Fruit fly (Drosophila melanogaster) whole organism, embryonic: ENCODE results near the gene CG13896.

Experiments used
- ATbp ChIP-seq: fragments of 200-800 bp; sonication (Bioruptor generic); optimal IDR thresholded peaks from 2 replicates; lab custom pipeline; 2017; ENCODE audit warnings: missing biosample characterization, mild to moderate bottlenecking, missing genetic modification characterization, missing genetic modification reagents
- Ada2b ChIP-seq: fragments of 200-800 bp; sonication (Bioruptor generic); IDR thresholded peaks from 2 replicates; pipeline ENCODE4 v1.3.6; 2022; ENCODE audit warnings: missing biosample characterization, missing genetic modification characterization
- BtbVII ChIP-seq: fragments of 200-800 bp; sonication (Bioruptor generic); optimal IDR thresholded peaks from 3 replicates; lab custom pipeline; 2017; ENCODE audit warnings: missing biosample characterization, mild to moderate bottlenecking, missing genetic modification characterization
- CG1024 ChIP-seq: fragments of 200-800 bp; sonication (Bioruptor generic); IDR thresholded peaks from 2 replicates; pipeline ENCODE4 v1.3.6; 2022; ENCODE audit warnings: missing biosample characterization, missing genetic modification characterization
- CG11560 ChIP-seq: fragments of 200-800 bp; sonication (Bioruptor generic); IDR thresholded peaks from 3 replicates; pipeline ENCODE4 v1.3.6; 2022; ENCODE audit warnings: missing biosample characterization, missing genetic modification characterization
- CG13894 ChIP-seq: fragments of 200-800 bp; sonication (Bioruptor generic); optimal IDR thresholded peaks from 3 replicates; lab custom pipeline; 2018; ENCODE audit warnings: missing biosample characterization, mild to moderate bottlenecking, missing genetic modification characterization, moderate library complexity
- CG15601 ChIP-seq: fragments of 200-800 bp; sonication (Bioruptor generic); optimal IDR thresholded peaks from 3 replicates; lab custom pipeline; 2019; ENCODE audit warnings: missing biosample characterization, mild to moderate bottlenecking, missing genetic modification characterization, moderate library complexity
- CG16815 ChIP-seq: fragments of 200-800 bp; sonication (Bioruptor generic); optimal IDR thresholded peaks from 3 replicates; lab custom pipeline; 2017; ENCODE audit warnings: missing biosample characterization, mild to moderate bottlenecking, missing genetic modification characterization
- CG1792 ChIP-seq: fragments of 200-800 bp; sonication (Bioruptor generic); optimal IDR thresholded peaks from 2 replicates; lab custom pipeline; 2016; ENCODE audit warnings: missing biosample characterization, missing genetic modification characterization
- CG18262 ChIP-seq: fragments of 200-800 bp; optimal IDR thresholded peaks from 3 replicates; lab custom pipeline; 2019; ENCODE audit warnings: missing biosample characterization, mild to moderate bottlenecking, missing genetic modification characterization, moderate library complexity
- CG18476 ChIP-seq: fragments of 200-800 bp; sonication (Bioruptor generic); optimal IDR thresholded peaks from 2 replicates; lab custom pipeline; 2016; ENCODE audit warnings: missing biosample characterization, mild to moderate bottlenecking, missing genetic modification characterization
- CG2875 ChIP-seq: fragments of 200-800 bp; sonication (Bioruptor generic); optimal IDR thresholded peaks from 2 replicates; lab custom pipeline; 2017; ENCODE audit warnings: missing biosample characterization, mild to moderate bottlenecking, missing genetic modification characterization, missing genetic modification reagents
- CG31388 ChIP-seq: fragments of 200-800 bp; sonication (Bioruptor generic); optimal IDR thresholded peaks from 2 replicates; lab custom pipeline; 2016; ENCODE audit warnings: missing biosample characterization, missing genetic modification characterization
- CG3407 ChIP-seq: fragments of 200-800 bp; sonication (Bioruptor generic); optimal IDR thresholded peaks from 2 replicates; lab custom pipeline; 2018; ENCODE audit warnings: missing biosample characterization, mild to moderate bottlenecking, missing genetic modification characterization
- CG34224 ChIP-seq: fragments of 200-800 bp; sonication (Bioruptor generic); IDR thresholded peaks from 3 replicates; pipeline ENCODE4 v1.3.6; 2022; ENCODE audit warnings: missing biosample characterization, missing genetic modification characterization; ENCODE audit not compliant: partially characterized antibody
- CG4360 ChIP-seq: fragments of 200-800 bp; sonication (Bioruptor generic); IDR thresholded peaks from 2 replicates; pipeline ENCODE4 v1.3.6; 2022; ENCODE audit warnings: missing biosample characterization, missing genetic modification characterization
- CG6765 ChIP-seq: fragments of 200-800 bp; sonication (Bioruptor generic); optimal IDR thresholded peaks from 3 replicates; lab custom pipeline; 2017; ENCODE audit warnings: missing biosample characterization, mild to moderate bottlenecking, missing genetic modification characterization
- CG8944 ChIP-seq: fragments of 200-800 bp; sonication (Bioruptor generic); optimal IDR thresholded peaks from 3 replicates; lab custom pipeline; 2016; ENCODE audit warnings: missing biosample characterization, missing genetic modification characterization
- CG9609 ChIP-seq: fragments of 200-800 bp; sonication (Bioruptor generic); optimal IDR thresholded peaks from 3 replicates; lab custom pipeline; 2016; ENCODE audit warnings: missing biosample characterization, missing genetic modification characterization
- Camta ChIP-seq: fragments of 200-800 bp; sonication (Bioruptor generic); optimal IDR thresholded peaks from 2 replicates; lab custom pipeline; 2016; ENCODE audit warnings: missing biosample characterization, missing genetic modification characterization
- Dad ChIP-seq: fragments of 200-800 bp; sonication (Bioruptor generic); optimal IDR thresholded peaks from 3 replicates; lab custom pipeline; 2016; ENCODE audit warnings: missing biosample characterization, missing genetic modification characterization
- Deaf1 ChIP-seq: fragments of 200-800 bp; optimal IDR thresholded peaks from 3 replicates; lab custom pipeline; 2019; ENCODE audit warnings: missing biosample characterization, mild to moderate bottlenecking, missing genetic modification characterization, moderate library complexity
- Dll ChIP-seq: fragments of 200-800 bp; sonication (Bioruptor generic); IDR thresholded peaks from 4 replicates; pipeline ENCODE4 v1.3.6; 2022; ENCODE audit warnings: missing biosample characterization, missing genetic modification characterization; ENCODE audit not compliant: partially characterized antibody
- Mes4 ChIP-seq: fragments of 200-800 bp; sonication (Bioruptor generic); optimal IDR thresholded peaks from 2 replicates; lab custom pipeline; 2016; ENCODE audit warnings: missing biosample characterization, missing genetic modification characterization
- NC2β ChIP-seq: fragments of 200-800 bp; sonication (Bioruptor generic); optimal IDR thresholded peaks from 2 replicates; lab custom pipeline; 2016; ENCODE audit warnings: missing biosample characterization, missing genetic modification characterization
- NK7.1 ChIP-seq: fragments of 200-800 bp; sonication (Bioruptor generic); optimal IDR thresholded peaks from 3 replicates; lab custom pipeline; 2016; ENCODE audit warnings: missing biosample characterization, missing genetic modification characterization
- Neu2 ChIP-seq: fragments of 200-800 bp; sonication (Bioruptor generic); optimal IDR thresholded peaks from 3 replicates; lab custom pipeline; 2016; ENCODE audit warnings: missing biosample characterization, missing genetic modification characterization, borderline replicate concordance
- Oaz ChIP-seq: fragments of 200-800 bp; sonication (Bioruptor generic); IDR thresholded peaks from 2 replicates; pipeline ENCODE4 v1.3.6; 2022; ENCODE audit warnings: missing biosample characterization, missing genetic modification characterization
- Optix ChIP-seq: fragments of 200-800 bp; sonication (Bioruptor generic); IDR thresholded peaks from 3 replicates; pipeline ENCODE4 v1.3.6; 2022; ENCODE audit warnings: missing biosample characterization, missing genetic modification characterization
- Stat92E ChIP-seq, 3 experiments: fragments of >200 bp in 2 of 3; fragments of 200-800 bp in 1 of 3; sonication (Bioruptor generic) in 1 of 3; optimal IDR thresholded peaks; 2 replicates each; lab custom pipeline; 2017 to 2019; ENCODE audit warnings: missing biosample characterization in 3 of 3, missing genetic modification characterization in 3 of 3, mild to moderate bottlenecking in 1 of 3, moderate library complexity in 1 of 3
- Tbp ChIP-seq: fragments of >200 bp; optimal IDR thresholded peaks from 2 replicates; lab custom pipeline; 2018; ENCODE audit warnings: missing biosample characterization, missing genetic modification characterization
- Xbp1 ChIP-seq: fragments of 200-800 bp; sonication (Bioruptor generic); optimal IDR thresholded peaks from 3 replicates; lab custom pipeline; 2016; ENCODE audit warnings: missing biosample characterization, mild to moderate bottlenecking, missing genetic modification characterization
- ac ChIP-seq: fragments of 200-800 bp; sonication (Bioruptor generic); optimal IDR thresholded peaks from 3 replicates; lab custom pipeline; 2017; ENCODE audit warnings: missing biosample characterization, mild to moderate bottlenecking, missing genetic modification characterization
- amos ChIP-seq: fragments of 200-800 bp; sonication (Bioruptor generic); IDR thresholded peaks from 2 replicates; pipeline ENCODE4 v1.3.6; 2022; ENCODE audit warnings: missing biosample characterization, missing genetic modification characterization; ENCODE audit not compliant: partially characterized antibody
- btn ChIP-seq: fragments of 200-800 bp; sonication (Bioruptor generic); optimal IDR thresholded peaks from 2 replicates; lab custom pipeline; 2016; ENCODE audit warnings: missing biosample characterization, missing genetic modification characterization
- cg ChIP-seq: fragments of 200-800 bp; sonication (Bioruptor generic); optimal IDR thresholded peaks from 3 replicates; lab custom pipeline; 2019; ENCODE audit warnings: missing biosample characterization, mild to moderate bottlenecking, missing genetic modification characterization, moderate library complexity
- ci ChIP-seq: fragments of 200-800 bp; sonication (Bioruptor generic); IDR thresholded peaks from 3 replicates; pipeline ENCODE4 v1.3.6; 2022; ENCODE audit warnings: missing biosample characterization, missing genetic modification characterization
- hkb ChIP-seq, 2 experiments: fragments of 200-800 bp in 1 of 2; fragments of >200 bp in 1 of 2; sonication (Bioruptor generic) in 1 of 2; IDR thresholded peaks in 1 of 2; optimal IDR thresholded peaks in 1 of 2; 2 replicates each; pipeline versions ENCODE4 v1.3.6 to Lab custom; 2017 to 2022; ENCODE audit warnings: missing biosample characterization in 1 of 2, missing genetic modification characterization in 1 of 2
- hth ChIP-seq: fragments of >200 bp; optimal IDR thresholded peaks from 2 replicates; lab custom pipeline; 2017; ENCODE audit warnings: inconsistent platforms
- klu ChIP-seq: fragments of 200-800 bp; sonication (Bioruptor generic); IDR thresholded peaks from 2 replicates; pipeline ENCODE4 v1.3.6; 2022; ENCODE audit warnings: missing biosample characterization, missing genetic modification characterization
- lov ChIP-seq, 2 experiments: fragments of 200-800 bp in 1 of 2; fragments of >200 bp in 1 of 2; sonication (Bioruptor generic) in 1 of 2; IDR thresholded peaks in 1 of 2; optimal IDR thresholded peaks in 1 of 2; 2 replicates in 1 of 2; 3 replicates in 1 of 2; pipeline versions ENCODE4 v1.3.6 to Lab custom; 2017 to 2022; ENCODE audit warnings: missing biosample characterization in 1 of 2, missing genetic modification characterization in 1 of 2
- mam ChIP-seq: fragments of 200-800 bp; sonication (Bioruptor generic); optimal IDR thresholded peaks from 3 replicates; lab custom pipeline; 2016; ENCODE audit warnings: missing biosample characterization, missing genetic modification characterization
- nom ChIP-seq: fragments of 200-800 bp; sonication (Bioruptor generic); optimal IDR thresholded peaks from 2 replicates; lab custom pipeline; 2017; ENCODE audit warnings: missing biosample characterization, missing genetic modification characterization, mild to moderate bottlenecking, moderate library complexity, missing genetic modification reagents
- pb ChIP-seq: fragments of 200-800 bp; sonication (Bioruptor generic); optimal IDR thresholded peaks from 3 replicates; lab custom pipeline; 2016; ENCODE audit warnings: missing biosample characterization, missing genetic modification characterization
- peb ChIP-seq: fragments of 200-800 bp; sonication (Bioruptor generic); IDR thresholded peaks from 2 replicates; pipeline ENCODE4 v1.3.6; 2022; ENCODE audit warnings: missing biosample characterization, missing genetic modification characterization
- tap ChIP-seq: fragments of 200-800 bp; optimal IDR thresholded peaks from 3 replicates; lab custom pipeline; 2019; ENCODE audit warnings: missing biosample characterization, mild to moderate bottlenecking, missing genetic modification characterization, moderate library complexity
- unc-4 ChIP-seq: fragments of 200-800 bp; sonication (Bioruptor generic); IDR thresholded peaks from 2 replicates; pipeline ENCODE4 v1.3.6; 2022; ENCODE audit warnings: missing biosample characterization, missing genetic modification characterization; ENCODE audit not compliant: partially characterized antibody
- wdn ChIP-seq: fragments of 200-800 bp; sonication (Bioruptor generic); IDR thresholded peaks from 2 replicates; pipeline ENCODE4 v1.3.6; 2022; ENCODE audit warnings: missing biosample characterization, missing genetic modification characterization

CG13896 gene

dm6 chr3L:738523-739356, 27.1 kb upstream of the CG13896 start (continued):
- peak; percentile 89 for TF ChIP-seq BtbVII (GFP tag; lab: Kevin White, UChicago)
- peak; percentile 28 for TF ChIP-seq NK7.1 (GFP tag; lab: Kevin White, UChicago)
- peak; percentile 71 for TF ChIP-seq wdn (GFP tag; lab: Robert Waterston, UW)
- TF ChIP-seq Camta (GFP tag; lab: Kevin White, UChicago), result peak; percentile 60
- peak; percentile 61 for TF ChIP-seq CG11560 (tag; lab: Robert Waterston, UW)
- TF ChIP-seq Deaf1, result peak; percentile 68
- 0 out of 4 replicates have a peak, but pooled peaks have one; percentile 37 for TF ChIP-seq Dll (GFP tag; lab: Robert Waterston, UW)
- no peak for TF ChIP-seq amos (GFP tag; lab: Robert Waterston, UW)
- peak in 1 of 3 experiments; percentile 85 for TF ChIP-seq Stat92E (GFP tag; optimal IDR thresholded peaks at IDR 0.05; lab: Kevin White, UChicago)
- TF ChIP-seq unc-4 (GFP tag; lab: Robert Waterston, UW), result no peak
- TF ChIP-seq CG8944 (GFP tag; lab: Kevin White, UChicago), result peak; percentile 42
- peak; percentile 72 for TF ChIP-seq Dad (GFP tag; lab: Kevin White, UChicago)
- TF ChIP-seq CG4360 (GFP tag; lab: Robert Waterston, UW), result peak; percentile 42; the same call in 1 of the 2 replicates
- TF ChIP-seq lov (optimal IDR thresholded peaks at IDR 0.05; lab: Kevin White, UChicago), result no peak
- peak; percentile 92 for TF ChIP-seq lov (GFP tag; IDR thresholded peaks at IDR 0.05; lab: Robert Waterston, UW)
- peak; percentile 46 for TF ChIP-seq NC2β (GFP tag; lab: Kevin White, UChicago)
- TF ChIP-seq tap (tag; lab: Kevin White, UChicago), result peak; percentile 92
- TF ChIP-seq CG34224 (GFP tag; lab: Robert Waterston, UW), result no peak
- peak; percentile 90 for TF ChIP-seq Ada2b
- peak; percentile 80 for TF ChIP-seq klu (GFP tag; lab: Robert Waterston, UW)
- peak; percentile 94 for TF ChIP-seq CG15601 (tag; lab: Kevin White, UChicago)
- no peak for TF ChIP-seq Tbp (GFP tag; lab: Kevin White, UChicago)
- TF ChIP-seq CG9609, result peak; percentile 48
- TF ChIP-seq CG2875 (GFP tag; lab: Kevin White, UChicago), result peak; percentile 90
- peak; percentile 95 for TF ChIP-seq ci (GFP tag; lab: Robert Waterston, UW)
- TF ChIP-seq CG6765 (GFP tag; lab: Kevin White, UChicago), result peak; percentile 62
- peak; percentile 64 for TF ChIP-seq CG1792 (GFP tag; lab: Kevin White, UChicago)
- peak; percentile 78 for TF ChIP-seq CG18476 (GFP tag; lab: Kevin White, UChicago)
- TF ChIP-seq cg (GFP tag; lab: Kevin White, UChicago), result no peak
- peak; percentile 95 for TF ChIP-seq CG18262
- peak; percentile 77 for TF ChIP-seq Oaz (GFP tag; lab: Robert Waterston, UW)
- TF ChIP-seq CG31388 (GFP tag; lab: Kevin White, UChicago), result peak; percentile 87
- TF ChIP-seq Neu2 (GFP tag; lab: Kevin White, UChicago), result no peak
- no peak for TF ChIP-seq hth
- peak; percentile 63 for TF ChIP-seq CG13894
- peak; percentile 91 for TF ChIP-seq Xbp1 (GFP tag; lab: Kevin White, UChicago)
- peak; percentile 34 for TF ChIP-seq pb (GFP tag; lab: Kevin White, UChicago)
- peak; percentile 76 for TF ChIP-seq peb (GFP tag; lab: Robert Waterston, UW)
- TF ChIP-seq ac (GFP tag; lab: Kevin White, UChicago), result peak; percentile 54
- TF ChIP-seq hkb (optimal IDR thresholded peaks at IDR 0.05; lab: Kevin White, UChicago), result no peak
- TF ChIP-seq hkb (GFP tag; IDR thresholded peaks at IDR 0.05; lab: Robert Waterston, UW), result peak; percentile 94
- TF ChIP-seq CG3407 (GFP tag; lab: Kevin White, UChicago), result peak; percentile 89
- peak; percentile 95 for TF ChIP-seq nom
- peak; percentile 76 for TF ChIP-seq Optix (GFP tag; lab: Robert Waterston, UW)
- peak; percentile 84 for TF ChIP-seq CG16815 (GFP tag; lab: Kevin White, UChicago)
- peak; percentile 8 for TF ChIP-seq btn (GFP tag; lab: Kevin White, UChicago)
- TF ChIP-seq CG1024, result peak; percentile 83
- peak; percentile 42 for TF ChIP-seq mam
- peak; percentile 15 for TF ChIP-seq Mes4 (GFP tag; lab: Kevin White, UChicago)
- TF ChIP-seq ATbp, result peak; percentile 93
